Fruit fly (Drosophila melanogaster): ENCODE results near the gene CG6999.
A peak's percentile ranks its signal among the peaks of the same experiment; 100 is the strongest.

CG6999 gene

DNA sequence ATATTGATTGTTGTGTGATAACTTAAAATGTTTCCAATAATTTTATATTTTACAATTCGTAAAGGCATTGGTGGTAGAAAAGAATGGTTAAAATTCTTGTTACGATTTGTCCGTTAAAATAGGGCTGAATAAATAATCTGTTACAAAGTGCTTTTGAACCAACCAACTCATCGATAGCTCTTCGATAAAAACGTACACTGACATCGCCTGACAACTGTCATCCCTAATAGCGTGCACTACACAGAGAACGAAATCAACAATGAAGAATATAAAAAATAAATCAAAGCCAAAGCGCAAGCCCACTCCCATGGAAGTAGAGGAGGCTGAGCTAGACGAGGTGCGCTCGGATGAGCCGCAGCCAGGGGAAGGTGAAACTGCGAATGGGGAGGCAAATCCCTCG, 2.4 kb upstream of the CG6999 start, which contains the start of gene CG32708 (continued):
- TF ChIP-seq ase (GFP tag; IDR thresholded peaks at IDR 0.05) (0 out of 3 replicates have a peak, but pooled peaks have one; percentile 7), CG18764 (GFP tag; optimal IDR thresholded peaks at IDR 0.05) (no peak), btn (GFP tag; optimal IDR thresholded peaks at IDR 0.05) (no peak), CG1792 (GFP tag; optimal IDR thresholded peaks at IDR 0.05) (no peak), Nf-YB (GFP tag; optimal IDR thresholded peaks at IDR 0.05) (no peak), CG6689 (GFP tag; IDR thresholded peaks at IDR 0.05) (no peak), vfl (GFP tag; optimal IDR thresholded peaks at IDR 0.05) (no peak), CG3847 (GFP tag; IDR thresholded peaks at IDR 0.05) (no peak), sna (GFP tag; IDR thresholded peaks at IDR 0.05; ENCODE audit: partially characterized antibody) (peak; percentile 66), lmd (GFP tag; IDR thresholded peaks at IDR 0.05) (no peak), H2.0 (GFP tag; IDR thresholded peaks at IDR 0.05) (no peak), CG6175 (GFP tag; IDR thresholded peaks at IDR 0.05) (no peak), CG10565 (GFP tag; optimal IDR thresholded peaks at IDR 0.05) (no peak), Atf6 (GFP tag; IDR thresholded peaks at IDR 0.05) (no peak), odd (GFP tag; optimal IDR thresholded peaks at IDR 0.05) (no peak), pho (GFP tag; optimal IDR thresholded peaks at IDR 0.05) (no peak), slou (GFP tag; optimal IDR thresholded peaks at IDR 0.05) (no peak), run (tag; optimal IDR thresholded peaks at IDR 0.05) (no peak), CG4730 (GFP tag; IDR thresholded peaks at IDR 0.05) (no peak), Awh (GFP tag; IDR thresholded peaks at IDR 0.05) (no peak), da (GFP tag; optimal IDR thresholded peaks at IDR 0.05) (no peak), Bdp1 (GFP tag; optimal IDR thresholded peaks at IDR 0.05) (no peak), CG34376 (GFP tag; optimal IDR thresholded peaks at IDR 0.05) (no peak), CG12659 (GFP tag; optimal IDR thresholded peaks at IDR 0.05) (no peak), ewg (GFP tag; optimal IDR thresholded peaks at IDR 0.05) (no peak), al (GFP tag; IDR thresholded peaks at IDR 0.05) (no peak), toy (GFP tag; IDR thresholded peaks at IDR 0.05) (no peak), danr (GFP tag; IDR thresholded peaks at IDR 0.05) (no peak), CG12942 (GFP tag; optimal IDR thresholded peaks at IDR 0.05) (no peak), CG4707 (GFP tag; optimal IDR thresholded peaks at IDR 0.05) (no peak), wdn (GFP tag; IDR thresholded peaks at IDR 0.05) (no peak), CHES-1-like (GFP tag; optimal IDR thresholded peaks at IDR 0.05) (no peak), ro (GFP tag; IDR thresholded peaks at IDR 0.05) (no peak), Hr51 (GFP tag; optimal IDR thresholded peaks at IDR 0.05) (no peak), gt (GFP tag; IDR thresholded peaks at IDR 0.05) (no peak), CG18011 (GFP tag; optimal IDR thresholded peaks at IDR 0.05) (no peak), z (GFP tag; IDR thresholded peaks at IDR 0.05) (no peak), Lhr (GFP tag; optimal IDR thresholded peaks at IDR 0.05) (no peak), unc-4 (GFP tag; IDR thresholded peaks at IDR 0.05; ENCODE audit: partially characterized antibody) (peak; percentile 79), CG1529 (GFP tag; optimal IDR thresholded peaks at IDR 0.05) (no peak), nerfin-2 (GFP tag; IDR thresholded peaks at IDR 0.05; ENCODE audit: partially characterized antibody) (peak; percentile 59; the same call in 1 of the 2 replicates), CG10654 (GFP tag; optimal IDR thresholded peaks at IDR 0.05) (no peak), salm (tag; optimal IDR thresholded peaks at IDR 0.05) (no peak), Ets97D (GFP tag; optimal IDR thresholded peaks at IDR 0.05) (no peak), p53 (GFP tag; optimal IDR thresholded peaks at IDR 0.05) (no peak), Blimp-1 (GFP tag; optimal IDR thresholded peaks at IDR 0.05) (no peak), Hsf (GFP tag; optimal IDR thresholded peaks at IDR 0.05) (no peak), CG4360 (GFP tag; IDR thresholded peaks at IDR 0.05) (no peak), Sry-δ (GFP tag; optimal IDR thresholded peaks at IDR 0.05) (peak; percentile 86), CG4328 (GFP tag; optimal IDR thresholded peaks at IDR 0.05) (no peak), PHDP (tag; optimal IDR thresholded peaks at IDR 0.05) (no peak), ara (GFP tag; IDR thresholded peaks at IDR 0.05) (no peak), CG3407 (GFP tag; optimal IDR thresholded peaks at IDR 0.05) (no peak)

Measured in whole organism, embryonic.